Fruit fly (Drosophila melanogaster): ENCODE results near the gene CG32085.

CG32085 gene

DNA sequence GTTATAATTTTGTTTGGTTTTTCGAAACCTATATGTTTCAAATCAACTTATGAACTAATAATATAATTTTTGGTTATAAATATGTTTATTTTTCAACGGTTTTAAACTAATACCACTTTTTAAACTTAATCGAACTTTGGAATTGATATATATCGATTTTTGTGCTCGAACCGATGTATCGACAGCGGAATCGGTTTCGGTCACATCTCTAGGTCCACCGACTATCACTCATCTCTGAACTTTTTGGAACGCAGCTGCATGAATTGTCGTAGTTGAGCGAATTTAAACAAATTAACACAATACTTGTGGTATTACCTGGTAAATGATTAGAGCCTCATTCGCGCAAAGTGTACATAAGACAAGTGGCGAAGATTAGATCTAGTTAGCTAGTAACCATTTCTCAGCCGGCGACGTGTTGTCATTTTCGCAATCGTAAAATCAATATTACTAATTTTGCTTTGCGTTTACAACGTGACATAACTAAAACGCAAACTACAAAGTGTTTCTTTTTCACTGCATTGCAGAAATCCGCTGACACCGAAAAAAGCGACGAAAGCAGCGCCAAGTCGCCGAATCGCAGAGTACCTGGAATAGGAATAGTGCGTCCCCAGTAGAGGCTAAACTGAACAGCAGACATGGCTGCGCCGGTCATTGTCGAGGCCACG is 52.2 kb downstream of the CG32085 start, which contains the start of gene Apt1 (continued):
- TF ChIP-seq wdn (GFP tag; IDR thresholded peaks at IDR 0.05) = no peak
- TF ChIP-seq ewg (GFP tag; optimal IDR thresholded peaks at IDR 0.05) = no peak
- TF ChIP-seq HmgZ (tag; optimal IDR thresholded peaks at IDR 0.05) = peak; percentile 36
- peak; percentile 96 for TF ChIP-seq HLH4C (GFP tag; IDR thresholded peaks at IDR 0.05; ENCODE audit: partially characterized antibody)
- TF ChIP-seq CG3995 (GFP tag; optimal IDR thresholded peaks at IDR 0.05) = peak; percentile 4
- TF ChIP-seq Dp (GFP tag; optimal IDR thresholded peaks at IDR 0.05) = peak; percentile 69
- no peak for TF ChIP-seq CG11093 (GFP tag; IDR thresholded peaks at IDR 0.05)
- TF ChIP-seq sug (tag; optimal IDR thresholded peaks at IDR 0.05) = peak; percentile 18
- no peak for TF ChIP-seq kay (GFP tag; optimal IDR thresholded peaks at IDR 0.05)
- no peak for TF ChIP-seq CG1647 (GFP tag; optimal IDR thresholded peaks at IDR 0.05)
- peak; percentile 87; the same call in 2 of the 4 replicates for TF ChIP-seq chinmo (GFP tag; IDR thresholded peaks at IDR 0.05; ENCODE audit: partially characterized antibody)
- TF ChIP-seq CTCF (GFP tag; optimal IDR thresholded peaks at IDR 0.05) = no peak
- TF ChIP-seq CG34376 (GFP tag; optimal IDR thresholded peaks at IDR 0.05) = peak; percentile 43
- peak; percentile 83 for TF ChIP-seq CG2129 (GFP tag; IDR thresholded peaks at IDR 0.05; ENCODE audit: partially characterized antibody)
- TF ChIP-seq Dll (GFP tag; IDR thresholded peaks at IDR 0.05; ENCODE audit: partially characterized antibody) = peak; percentile 94
- peak; percentile 88 for TF ChIP-seq stwl (tag; optimal IDR thresholded peaks at IDR 0.05)
- TF ChIP-seq Usf (GFP tag; optimal IDR thresholded peaks at IDR 0.05) = no peak
- TF ChIP-seq CG7271 (tag; optimal IDR thresholded peaks at IDR 0.05) = peak; percentile 1
- TF ChIP-seq CG11504 (tag; optimal IDR thresholded peaks at IDR 0.05) = no peak
- peak; percentile 26 for TF ChIP-seq CG2120 (GFP tag; optimal IDR thresholded peaks at IDR 0.05)
- TF ChIP-seq CG1603 (tag; optimal IDR thresholded peaks at IDR 0.05) = peak; percentile 43
- peak; percentile 83 for TF ChIP-seq onecut (GFP tag; IDR thresholded peaks at IDR 0.05)
- no peak for TF ChIP-seq CG3847 (GFP tag; IDR thresholded peaks at IDR 0.05)
- peak; percentile 95 for TF ChIP-seq vnd (GFP tag; IDR thresholded peaks at IDR 0.05; ENCODE audit: partially characterized antibody)
- peak; percentile 16 for TF ChIP-seq Ets65A (GFP tag)
- peak; percentile 65 for TF ChIP-seq CG15514 (GFP tag; optimal IDR thresholded peaks at IDR 0.05)
- TF ChIP-seq Myb (GFP tag; optimal IDR thresholded peaks at IDR 0.05) = peak; percentile 90
- TF ChIP-seq sens (GFP tag) = peak; percentile 50
- peak; percentile 65 for TF ChIP-seq CG2116 (GFP tag; optimal IDR thresholded peaks at IDR 0.05)
- peak; percentile 95 for TF ChIP-seq ato (GFP tag; IDR thresholded peaks at IDR 0.05; ENCODE audit: partially characterized antibody)
- no peak for TF ChIP-seq TFAM (GFP tag; optimal IDR thresholded peaks at IDR 0.05)
- peak; percentile 28 for TF ChIP-seq Ets97D (GFP tag; optimal IDR thresholded peaks at IDR 0.05)
- TF ChIP-seq Eip74EF (GFP tag; optimal IDR thresholded peaks at IDR 0.05) = no peak
- TF ChIP-seq mld (GFP tag; IDR thresholded peaks at IDR 0.05; ENCODE audit: partially characterized antibody) = peak; percentile 90
- TF ChIP-seq knrl (GFP tag; IDR thresholded peaks at IDR 0.05; ENCODE audit: partially characterized antibody) = peak; percentile 96
- TF ChIP-seq sr (GFP tag; IDR thresholded peaks at IDR 0.05) = no peak
- TF ChIP-seq CG4360 (GFP tag; IDR thresholded peaks at IDR 0.05) = no peak
- no peak for TF ChIP-seq corto (GFP tag; optimal IDR thresholded peaks at IDR 0.05)
- peak; percentile 19 for TF ChIP-seq CG14710 (tag; optimal IDR thresholded peaks at IDR 0.05)
- peak; percentile 95 for TF ChIP-seq tna (GFP tag; IDR thresholded peaks at IDR 0.05; ENCODE audit: partially characterized antibody)
- TF ChIP-seq CG18262 (tag; optimal IDR thresholded peaks at IDR 0.05) = no peak
- no peak for TF ChIP-seq nau (GFP tag; optimal IDR thresholded peaks at IDR 0.05)
- no peak for TF ChIP-seq oc (tag; optimal IDR thresholded peaks at IDR 0.05)
- TF ChIP-seq CG34224 (GFP tag; IDR thresholded peaks at IDR 0.05; ENCODE audit: partially characterized antibody) = peak; percentile 97
- peak; percentile 97; the same call in 1 of the 2 replicates for TF ChIP-seq CG42726 (GFP tag; IDR thresholded peaks at IDR 0.05; ENCODE audit: partially characterized antibody)
- TF ChIP-seq Med (GFP tag) = peak; percentile 88
- TF ChIP-seq Chrac-16 (GFP tag; optimal IDR thresholded peaks at IDR 0.05) = no peak
- peak; percentile 97 for TF ChIP-seq Opbp (GFP tag; IDR thresholded peaks at IDR 0.05; ENCODE audit: partially characterized antibody)

Data from whole organism, embryonic.